Fruit fly (Drosophila melanogaster): ENCODE measurements around the gene Drsl3.

dm6 chr3L:3325597-3325924, 10.8 kb downstream of the Drsl3 start:
- TF ChIP-seq psq (optimal IDR thresholded peaks at IDR 0.05) (no peak), usp (GFP tag; optimal IDR thresholded peaks at IDR 0.05) (no peak), EcR (GFP tag; optimal IDR thresholded peaks at IDR 0.05) (no peak)
